Fruit fly (Drosophila melanogaster): Measurements from ENCODE around the gene CG10877.

The CG10877 gene

DNA sequence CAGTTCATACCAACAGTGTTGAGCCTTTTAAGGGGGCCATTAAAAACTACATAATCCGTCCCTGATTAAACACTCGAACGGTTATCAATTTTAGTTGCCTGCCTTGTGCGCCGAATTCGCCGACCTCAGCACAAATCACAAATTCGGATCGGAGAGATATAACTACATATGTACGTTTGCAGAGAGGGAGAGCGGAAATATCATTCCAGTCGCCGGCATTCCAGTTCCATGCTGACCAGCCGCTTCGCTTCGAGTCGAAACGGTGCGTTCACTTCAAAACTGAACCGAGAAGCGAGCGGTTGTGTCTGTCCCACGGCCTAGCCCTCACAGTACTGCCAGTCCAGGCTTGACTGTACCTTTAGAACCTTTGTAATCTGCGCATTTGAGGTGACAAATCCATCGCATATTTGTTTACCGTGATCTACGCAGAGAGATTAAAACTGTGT, 10.7 kb upstream of the CG10877 start (continued):
- TF ChIP-seq gsb (GFP tag; IDR thresholded peaks at IDR 0.05) (0 out of 2 replicates have a peak, but pooled peaks have one; percentile 8), kah (GFP tag; optimal IDR thresholded peaks at IDR 0.05) (no peak), HLH3B (GFP tag; IDR thresholded peaks at IDR 0.05) (no peak), sens-2 (GFP tag; IDR thresholded peaks at IDR 0.05) (peak; percentile 75), CG15479 (GFP tag; optimal IDR thresholded peaks at IDR 0.05) (no peak), CG12769 (tag; optimal IDR thresholded peaks at IDR 0.05) (peak; percentile 68), CG17361 (GFP tag; IDR thresholded peaks at IDR 0.05) (no peak), Myb (GFP tag; optimal IDR thresholded peaks at IDR 0.05) (no peak), CG30020 (tag; optimal IDR thresholded peaks at IDR 0.05) (no peak), stwl (tag; optimal IDR thresholded peaks at IDR 0.05) (no peak), CG12104 (GFP tag; optimal IDR thresholded peaks at IDR 0.05) (no peak), Optix (GFP tag; IDR thresholded peaks at IDR 0.05) (peak; percentile 16; the same call in 1 of the 3 replicates), CG8478 (optimal IDR thresholded peaks at IDR 0.05) (no peak), CG15073 (GFP tag; optimal IDR thresholded peaks at IDR 0.05) (no peak), MBD-R2 (GFP tag; IDR thresholded peaks at IDR 0.05) (peak; percentile 30; the same call in 1 of the 2 replicates), cas (GFP tag; IDR thresholded peaks at IDR 0.05) (no peak), Dad (GFP tag; optimal IDR thresholded peaks at IDR 0.05) (no peak), gro (GFP tag; optimal IDR thresholded peaks at IDR 0.05) (peak; percentile 49), CG16813 (GFP tag; IDR thresholded peaks at IDR 0.05; ENCODE audit: partially characterized antibody) (no peak), usp (GFP tag; optimal IDR thresholded peaks at IDR 0.05) (no peak), row (GFP tag; IDR thresholded peaks at IDR 0.05) (peak; percentile 14; the same call in 1 of the 3 replicates), CG3995 (GFP tag; optimal IDR thresholded peaks at IDR 0.05) (peak; percentile 44), NFAT (GFP tag; IDR thresholded peaks at IDR 0.05) (peak; percentile 32; the same call in 1 of the 2 replicates), zf30C (GFP tag; optimal IDR thresholded peaks at IDR 0.05) (peak; percentile 28), CG32772 (GFP tag; IDR thresholded peaks at IDR 0.05) (no peak), maf-S (GFP tag; optimal IDR thresholded peaks at IDR 0.05) (peak; percentile 22), Usf (GFP tag; optimal IDR thresholded peaks at IDR 0.05) (no peak), sc (optimal IDR thresholded peaks at IDR 0.05) (no peak), sc (GFP tag; optimal IDR thresholded peaks at IDR 0.05) (no peak), HLH54F (GFP tag; optimal IDR thresholded peaks at IDR 0.05) (no peak), CG12659 (GFP tag; optimal IDR thresholded peaks at IDR 0.05) (no peak), sob (GFP tag; IDR thresholded peaks at IDR 0.05) (peak; percentile 34; the same call in 1 of the 2 replicates), Nf-YA (GFP tag; IDR thresholded peaks at IDR 0.05) (no peak), E2f1 (GFP tag; IDR thresholded peaks at IDR 0.05) (peak; percentile 31; the same call in 1 of the 2 replicates), wek (GFP tag; optimal IDR thresholded peaks at IDR 0.05) (peak; percentile 5), Poxn (GFP tag; IDR thresholded peaks at IDR 0.05) (no peak), so (GFP tag; IDR thresholded peaks at IDR 0.05) (peak; percentile 51; the same call in 2 of the 3 replicates), CG15514 (GFP tag; optimal IDR thresholded peaks at IDR 0.05) (peak; percentile 51), cad (GFP tag; optimal IDR thresholded peaks at IDR 0.05) (no peak), jigr1 (GFP tag; IDR thresholded peaks at IDR 0.05) (no peak), nau (GFP tag; optimal IDR thresholded peaks at IDR 0.05) (no peak), CG43689 (GFP tag; IDR thresholded peaks at IDR 0.05) (no peak), CG7987 (GFP tag; optimal IDR thresholded peaks at IDR 0.05) (peak; percentile 30), Deaf1 (tag; optimal IDR thresholded peaks at IDR 0.05) (peak; percentile 53), CG16815 (GFP tag; optimal IDR thresholded peaks at IDR 0.05) (no peak), CG15696 (tag; optimal IDR thresholded peaks at IDR 0.05) (no peak), CG10209 (GFP tag; optimal IDR thresholded peaks at IDR 0.05) (no peak), onecut (GFP tag; IDR thresholded peaks at IDR 0.05) (peak; percentile 8; the same call in 1 of the 2 replicates), her (GFP tag; optimal IDR thresholded peaks at IDR 0.05) (peak; percentile 57), salm (tag; optimal IDR thresholded peaks at IDR 0.05) (no peak), Blimp-1 (GFP tag; optimal IDR thresholded peaks at IDR 0.05) (no peak), CG7928 (GFP tag; optimal IDR thresholded peaks at IDR 0.05) (peak; percentile 62)
